Worm (Caenorhabditis elegans) whole organism, L1 larva: ENCODE data around the gene pgp-8.

ENCODE experiments used
- C04F5.9 ChIP-seq: sonication (generic microtip); optimal IDR thresholded peaks from 2 replicates; lab custom pipeline; 2016; ENCODE audit warnings: missing genetic modification characterization, missing compliant biosample characterization
- C16A3.4 ChIP-seq: fragments of 150-350 bp; optimal IDR thresholded peaks from 2 replicates; lab custom pipeline; 2014; ENCODE audit warnings: missing biosample characterization, missing genetic modification characterization
- F16B12.6 ChIP-seq: fragments of 150-350 bp; optimal IDR thresholded peaks from 2 replicates; lab custom pipeline; 2014; ENCODE audit warnings: missing biosample characterization, missing genetic modification characterization
- Y116A8C.19 ChIP-seq: sonication (generic microtip); optimal IDR thresholded peaks from 2 replicates; lab custom pipeline; 2016; ENCODE audit warnings: missing compliant biosample characterization, missing genetic modification characterization, borderline replicate concordance
- aly-2 ChIP-seq: fragments of 150-350 bp; optimal IDR thresholded peaks from 2 replicates; lab custom pipeline; 2014; ENCODE audit warnings: missing biosample characterization, missing genetic modification characterization
- ceh-8 ChIP-seq: fragments of 200-800 bp; sonication (Bioruptor generic); optimal IDR thresholded peaks from 2 replicates; lab custom pipeline; 2018; ENCODE audit warnings: mild to moderate bottlenecking, missing genetic modification characterization, moderate library complexity, missing compliant biosample characterization
- ceh-90 ChIP-seq: sonication (generic microtip); optimal IDR thresholded peaks from 2 replicates; lab custom pipeline; 2016; ENCODE audit warnings: missing genetic modification characterization, missing compliant biosample characterization
- dpl-1 ChIP-seq, 3 experiments: fragments of 150-350 bp in 2 of 3; sonication (generic microtip) in 1 of 3; optimal IDR thresholded peaks; 2 replicates each; lab custom pipeline; 2014 to 2017; ENCODE audit warnings: missing biosample characterization in 3 of 3, missing genetic modification characterization in 3 of 3, missing genetic modification reagents in 3 of 3
- elt-3 ChIP-seq, 6 experiments: fragments of 150-350 bp in 1 of 6; sonication (generic microtip); optimal IDR thresholded peaks; 2 replicates each; lab custom pipeline; 2017 to 2018; ENCODE audit warnings: missing biosample characterization in 6 of 6, missing genetic modification characterization in 6 of 6, inconsistent platforms in 1 of 6
- ets-5 ChIP-seq: fragments of 200-800 bp; sonication (Bioruptor generic); IDR thresholded peaks from 2 replicates; pipeline ENCODE4 v1.3.6; 2022; ENCODE audit warnings: missing genetic modification characterization, missing compliant biosample characterization
- irx-1 ChIP-seq: sonication (generic microtip); optimal IDR thresholded peaks from 2 replicates; lab custom pipeline; 2016; ENCODE audit warnings: missing genetic modification characterization, missing compliant biosample characterization
- mdl-1 ChIP-seq, 2 experiments: fragments of 150-350 bp; optimal IDR thresholded peaks; 2 replicates each; lab custom pipeline; 2014 to 2017; ENCODE audit warnings: missing biosample characterization in 2 of 2, missing genetic modification characterization in 2 of 2, inconsistent platforms in 1 of 2
- nhr-19 ChIP-seq: fragments of 200-800 bp; sonication (Bioruptor generic); conservative IDR thresholded peaks from 2 replicates; pipeline ENCODE4 v1.3.6; 2022; ENCODE audit warnings: missing genetic modification characterization, missing compliant biosample characterization
- nhr-77 ChIP-seq: fragments of 150-350 bp; optimal IDR thresholded peaks from 2 replicates; lab custom pipeline; 2014; ENCODE audit warnings: missing biosample characterization, missing genetic modification characterization
- nhr-85 ChIP-seq: sonication (generic microtip); peaks from one replicate; lab custom pipeline; 2016; ENCODE audit warnings: missing genetic modification characterization, inconsistent platforms, missing compliant biosample characterization
- nhr-90 ChIP-seq: sonication (generic microtip); optimal IDR thresholded peaks from 2 replicates; lab custom pipeline; 2016; ENCODE audit warnings: mild to moderate bottlenecking, missing genetic modification characterization, missing compliant biosample characterization; ENCODE audit not compliant: poor library complexity
- pqm-1 ChIP-seq: sonication (generic microtip); optimal IDR thresholded peaks from 3 replicates; lab custom pipeline; 2017; ENCODE audit warnings: missing biosample characterization, missing genetic modification characterization
- unc-30 ChIP-seq: sonication (generic microtip); optimal IDR thresholded peaks from 2 replicates; lab custom pipeline; 2017; ENCODE audit warnings: missing biosample characterization, missing genetic modification characterization
- zip-4 ChIP-seq: fragments of 200-800 bp; sonication (Bioruptor generic); optimal IDR thresholded peaks from 2 replicates; lab custom pipeline; 2018; ENCODE audit warnings: mild to moderate bottlenecking, missing genetic modification characterization, moderate library complexity, missing compliant biosample characterization

pgp-8 gene

DNA sequence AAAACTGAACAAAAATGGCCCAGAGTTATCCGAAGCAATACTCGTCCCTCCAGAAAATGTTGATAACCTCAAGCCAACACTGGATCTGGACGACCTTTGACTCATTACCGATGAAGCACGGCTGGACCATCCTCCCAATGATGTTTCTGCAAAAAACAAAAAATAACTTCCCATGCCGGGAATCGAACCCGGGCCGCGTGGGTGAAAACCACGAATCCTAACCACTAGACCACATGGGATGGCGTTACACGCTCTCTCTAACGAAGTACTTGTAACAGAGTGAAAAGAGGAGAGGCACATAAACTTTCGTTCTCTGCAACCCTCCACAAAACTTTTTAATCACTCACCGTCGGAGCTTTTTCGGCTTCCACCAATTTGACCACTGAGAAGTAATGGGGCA is 43.1 kb downstream of the pgp-8 start (continued):
- TF ChIP-seq unc-30 (tag; lab: Kevin White, UChicago): no peak
- no peak for TF ChIP-seq ceh-90 (tag; lab: Kevin White, UChicago)
- TF ChIP-seq irx-1 (tag; lab: Kevin White, UChicago): no peak
- TF ChIP-seq nhr-77: no peak
- TF ChIP-seq mdl-1 (tag; optimal IDR thresholded peaks at IDR 0.05; lab: Kevin White, UChicago): peak in 1 of 2 experiments; percentile 46
- no peak for TF ChIP-seq Y116A8C.19
- peak; percentile 48 for TF ChIP-seq nhr-90
- no peak for TF ChIP-seq dpl-1 (GFP tag; optimal IDR thresholded peaks at IDR 0.05; lab: Kevin White, UChicago)
- TF ChIP-seq elt-3 (tag; optimal IDR thresholded peaks at IDR 0.05; lab: Kevin White, UChicago): no peak
- no peak for TF ChIP-seq pqm-1 (tag; lab: Kevin White, UChicago)
- TF ChIP-seq zip-4 (GFP tag; lab: Kevin White, UChicago): no peak
- no peak for TF ChIP-seq F16B12.6
- no peak for TF ChIP-seq ets-5 (GFP tag; lab: Robert Waterston, UW)
- TF ChIP-seq nhr-19 (GFP tag; lab: Robert Waterston, UW): peak; percentile 75
- TF ChIP-seq C04F5.9 (tag; lab: Kevin White, UChicago): no peak

DNA sequence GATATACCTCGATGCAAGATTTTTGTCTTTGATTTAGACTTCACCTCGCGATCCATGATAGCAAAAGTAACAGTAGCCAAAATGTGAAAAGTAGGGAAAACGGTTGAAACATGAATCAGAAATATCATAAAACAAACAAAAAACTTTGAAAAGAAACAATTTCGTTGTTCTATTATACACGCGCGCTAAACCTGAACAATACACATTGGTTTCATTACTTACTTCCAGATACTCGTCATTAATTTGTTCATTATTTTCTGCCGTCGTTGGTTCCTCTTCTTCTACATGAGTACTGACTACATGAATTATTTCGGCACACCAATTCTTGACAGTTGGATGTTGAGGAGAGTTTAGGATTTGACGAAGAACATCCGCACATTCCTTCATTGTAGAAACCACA is 43.7 kb downstream of the pgp-8 start, which contains the start of gene F31B12.3:
Gene F31B12.3, minus strand, starts transcription at position 101 of the 400 bp plus-strand sequence.
- no peak for TF ChIP-seq C16A3.4 (tag; lab: Kevin White, UChicago)
- no peak for TF ChIP-seq F16B12.6
- no peak for TF ChIP-seq ceh-8 (GFP tag; lab: Kevin White, UChicago)
- no peak for TF ChIP-seq aly-2
- no peak for TF ChIP-seq nhr-85
